Worm (Caenorhabditis elegans) whole organism, L2 larva: ENCODE data around the gene ugt-35.

Experiments
- crh-2 ChIP-seq: sonication (generic microtip); optimal IDR thresholded peaks from 2 replicates; lab custom pipeline; 2017; ENCODE audit warnings: missing biosample characterization, missing genetic modification characterization
- lsy-2 ChIP-seq, 2 experiments: fragments of 150-350 bp in 1 of 2; sonication (generic microtip) in 1 of 2; optimal IDR thresholded peaks; 2 replicates each; lab custom pipeline; 2014 to 2017; ENCODE audit warnings: missing biosample characterization in 2 of 2, missing genetic modification characterization in 2 of 2
- nhr-10 ChIP-seq: sonication (generic microtip); optimal IDR thresholded peaks from 2 replicates; lab custom pipeline; 2017; ENCODE audit warnings: missing biosample characterization, missing genetic modification characterization
- nhr-11 ChIP-seq: fragments of 150-350 bp; optimal IDR thresholded peaks from 2 replicates; lab custom pipeline; 2014; ENCODE audit warnings: missing biosample characterization, missing genetic modification characterization
- nhr-77 ChIP-seq: fragments of 150-350 bp; optimal IDR thresholded peaks from 2 replicates; lab custom pipeline; 2014; ENCODE audit warnings: missing biosample characterization, missing genetic modification characterization
- sma-3 ChIP-seq: sonication (generic microtip); optimal IDR thresholded peaks from 2 replicates; lab custom pipeline; 2016; ENCODE audit warnings: missing genetic modification reagents, missing genetic modification characterization, missing compliant biosample characterization
- snpc-4 ChIP-seq: fragments of 150-350 bp; optimal IDR thresholded peaks from 2 replicates; lab custom pipeline; 2014; ENCODE audit warnings: missing biosample characterization, missing genetic modification characterization

ce11 chrV:10699122-10699521 lies 45.1 kb upstream of the ugt-35 start:
- TF ChIP-seq sma-3 (GFP tag; lab: Kevin White, UChicago): no peak
- TF ChIP-seq nhr-11: no peak
- no peak for TF ChIP-seq snpc-4 (tag; lab: Kevin White, UChicago)
- TF ChIP-seq nhr-77: no peak
- no peak for TF ChIP-seq nhr-10 (tag; lab: Kevin White, UChicago)
- TF ChIP-seq crh-2 (tag; lab: Kevin White, UChicago): peak; percentile 63
- no peak for TF ChIP-seq lsy-2 (tag; optimal IDR thresholded peaks at IDR 0.05; lab: Kevin White, UChicago)
